Worm (Caenorhabditis elegans): ENCODE results near the gene F14B8.4.

The F14B8.4 gene

DNA sequence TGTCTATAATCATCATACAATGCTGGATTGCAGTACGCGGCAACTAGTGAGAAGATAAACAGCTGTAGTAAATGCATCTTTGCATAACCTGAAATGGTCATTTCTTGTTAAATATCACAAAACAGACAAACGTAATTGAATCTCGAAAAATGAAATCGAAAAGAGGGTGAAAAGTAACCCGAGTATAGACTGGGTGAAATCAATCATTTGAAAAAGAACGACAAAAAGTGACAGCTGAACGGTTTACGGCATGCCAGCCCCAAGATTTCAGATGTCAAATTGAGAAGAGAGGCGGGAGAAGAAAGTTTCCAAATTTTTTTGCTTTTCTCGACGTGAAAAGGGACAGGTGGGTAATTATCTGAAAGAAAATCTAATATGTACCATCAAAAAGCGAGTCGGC lies at the start of gene F14B8.4:
TSS of gene F14B8.4 (minus strand) at position 101 of the 400 bp plus-strand sequence.
- TF ChIP-seq spr-3 (GFP tag; optimal IDR thresholded peaks at IDR 0.05): no peak
- TF ChIP-seq unc-62 (GFP tag; optimal IDR thresholded peaks at IDR 0.05 in 1 of 2): peak in 1 of 2 experiments; percentile 98
- TF ChIP-seq unc-62 (tag; optimal IDR thresholded peaks at IDR 0.05): no peak

DNA sequence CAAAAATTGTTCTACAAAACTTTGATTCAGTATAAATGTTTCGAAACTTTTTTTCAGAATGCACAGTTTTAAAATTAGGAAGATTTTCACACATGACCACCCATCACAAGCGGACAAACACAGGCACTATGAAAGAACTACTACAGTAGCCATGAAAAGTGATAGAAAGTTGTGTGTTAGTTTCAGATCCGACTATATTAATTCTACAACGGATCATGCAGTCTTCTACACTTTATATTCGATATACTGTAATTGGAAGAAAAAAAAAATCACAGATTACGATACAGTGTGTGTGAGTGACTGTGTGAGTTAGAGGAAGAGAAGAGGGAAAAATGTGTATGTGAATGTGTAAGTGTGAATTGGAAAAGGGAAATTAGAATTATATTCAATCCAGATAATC lies 47.0 kb upstream of the F14B8.4 start:
- TF ChIP-seq nhr-10 (tag; optimal IDR thresholded peaks at IDR 0.05) (no peak), Y105C5A.15 (GFP tag; IDR thresholded peaks at IDR 0.05) (no peak), attf-4 (tag; optimal IDR thresholded peaks at IDR 0.05) (no peak), unc-62 (GFP tag; optimal IDR thresholded peaks at IDR 0.05 in 1 of 2) (peak in 1 of 2 experiments; percentile 96), unc-62 (tag; optimal IDR thresholded peaks at IDR 0.05) (no peak)

DNA sequence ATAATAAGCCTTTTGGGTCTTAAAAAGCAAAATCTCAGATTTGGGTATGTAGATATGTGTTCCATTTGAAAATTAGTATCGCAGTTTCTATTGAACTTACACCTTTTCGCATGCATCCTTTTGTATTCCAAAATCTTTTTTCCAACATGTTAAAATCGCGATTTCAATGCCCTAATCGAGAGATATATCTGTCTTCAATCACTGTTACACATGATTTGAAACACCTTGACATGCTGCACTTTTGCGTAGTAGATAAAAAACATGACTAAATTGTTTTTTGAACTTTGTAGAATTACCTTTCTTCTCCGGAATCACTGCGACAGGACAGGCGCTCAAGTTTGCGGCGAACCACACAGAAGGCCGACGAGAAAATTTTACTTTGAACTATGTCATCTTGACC lies 42.0 kb upstream of the F14B8.4 start:
- TF ChIP-seq hlh-30 (tag; optimal IDR thresholded peaks at IDR 0.05; ENCODE audit: insufficient read depth): peak; percentile 27
- TF ChIP-seq snpc-1.2 (GFP tag; IDR thresholded peaks at IDR 0.05): no peak

DNA sequence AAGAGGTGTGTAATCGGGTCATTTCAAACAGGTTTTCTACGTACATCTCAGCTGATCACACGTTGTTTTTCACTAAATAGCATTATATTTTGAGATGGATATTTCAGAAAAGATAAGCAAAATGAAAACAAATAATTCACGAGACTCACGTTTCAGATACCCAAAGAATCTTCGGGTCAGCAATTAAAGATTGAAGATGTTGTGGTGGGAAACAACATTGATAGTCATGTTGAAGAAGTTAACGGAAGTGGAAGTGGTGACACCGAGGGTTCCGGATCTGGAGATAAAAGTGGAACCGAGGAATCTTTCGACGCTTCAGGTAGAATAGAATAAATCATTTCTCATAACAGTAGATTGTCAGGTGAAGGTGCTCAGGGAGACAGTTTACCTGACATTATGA lies 41.0 kb upstream of the F14B8.4 start:
- TF ChIP-seq mdl-1 (tag; optimal IDR thresholded peaks at IDR 0.05): no peak
- TF ChIP-seq unc-62 (GFP tag; optimal IDR thresholded peaks at IDR 0.05 in 1 of 2): peak in 1 of 2 experiments; percentile 97
- TF ChIP-seq unc-62 (tag; optimal IDR thresholded peaks at IDR 0.05): no peak

DNA sequence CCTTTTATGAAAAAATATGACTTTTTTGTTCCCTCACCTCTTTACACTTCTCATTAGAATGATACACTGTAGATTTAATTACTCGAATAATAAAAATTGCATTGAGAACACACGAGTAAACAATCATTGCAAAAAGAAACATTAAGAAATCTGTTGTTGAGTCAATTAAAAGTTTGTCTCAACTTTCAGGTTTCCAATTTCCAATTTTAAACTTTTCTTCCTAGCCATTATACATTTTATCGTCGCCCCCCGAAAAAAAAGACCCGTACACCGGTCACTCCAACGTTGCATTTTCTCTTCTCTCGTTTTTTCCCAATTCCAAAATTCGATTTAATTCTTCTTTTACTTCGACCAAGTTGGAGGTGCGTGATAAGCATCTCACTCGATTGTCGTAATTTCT lies 40.2 kb upstream of the F14B8.4 start, which contains the start of gene C16E9.1:
TSS of gene C16E9.1 (plus strand) at position 301 of the 400 bp plus-strand sequence.
- no peak for TF ChIP-seq lin-1 (GFP tag; IDR thresholded peaks at IDR 0.05)
- TF ChIP-seq nhr-111 (GFP tag; optimal IDR thresholded peaks at IDR 0.05): no peak
- TF ChIP-seq aly-2 (tag; optimal IDR thresholded peaks at IDR 0.05): no peak

DNA sequence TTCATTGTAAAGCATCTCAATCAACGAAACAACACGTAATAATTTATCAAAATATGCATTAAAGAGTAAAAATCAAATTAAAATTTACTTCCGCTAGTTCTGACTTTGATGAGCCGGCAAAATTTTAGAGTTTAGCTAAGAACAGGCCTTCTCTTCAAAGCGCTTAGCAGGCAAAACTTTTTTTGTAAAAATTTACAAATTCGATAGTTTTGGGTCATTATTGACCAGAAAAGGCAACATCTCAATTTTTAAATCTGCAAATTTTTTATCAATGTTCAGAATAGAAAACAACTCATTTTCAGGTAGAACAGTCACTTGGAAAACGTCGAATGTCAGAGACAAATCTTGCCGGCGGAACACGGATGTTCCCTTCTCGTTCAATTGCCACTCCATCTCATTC lies 38.0 kb upstream of the F14B8.4 start:
- no peak for TF ChIP-seq dmd-9 (GFP tag; IDR thresholded peaks at IDR 0.05)
- no peak for TF ChIP-seq mep-1 (tag; optimal IDR thresholded peaks at IDR 0.05)
- no peak for TF ChIP-seq ceh-44 (GFP tag; IDR thresholded peaks at IDR 0.05)
- peak in 1 of 2 experiments; percentile 93 for TF ChIP-seq unc-62 (GFP tag; optimal IDR thresholded peaks at IDR 0.05 in 1 of 2)
- no peak for TF ChIP-seq unc-62 (tag; optimal IDR thresholded peaks at IDR 0.05)
- no peak for TF ChIP-seq mes-2 (tag; optimal IDR thresholded peaks at IDR 0.05; ENCODE audit: poor library complexity, severe bottlenecking)
- no peak for TF ChIP-seq unc-130 (GFP tag; optimal IDR thresholded peaks at IDR 0.05)
- TF ChIP-seq ceh-28 (tag; optimal IDR thresholded peaks at IDR 0.05): no peak
- no peak for TF ChIP-seq spr-1 (tag; optimal IDR thresholded peaks at IDR 0.05)
- TF ChIP-seq zag-1 (tag; optimal IDR thresholded peaks at IDR 0.05): no peak
- no peak for TF ChIP-seq vab-7 (GFP tag; IDR thresholded peaks at IDR 0.05)
- no peak for TF ChIP-seq dpl-1 (GFP tag; optimal IDR thresholded peaks at IDR 0.05)
- TF ChIP-seq aha-1 (tag): peak; percentile 8

DNA sequence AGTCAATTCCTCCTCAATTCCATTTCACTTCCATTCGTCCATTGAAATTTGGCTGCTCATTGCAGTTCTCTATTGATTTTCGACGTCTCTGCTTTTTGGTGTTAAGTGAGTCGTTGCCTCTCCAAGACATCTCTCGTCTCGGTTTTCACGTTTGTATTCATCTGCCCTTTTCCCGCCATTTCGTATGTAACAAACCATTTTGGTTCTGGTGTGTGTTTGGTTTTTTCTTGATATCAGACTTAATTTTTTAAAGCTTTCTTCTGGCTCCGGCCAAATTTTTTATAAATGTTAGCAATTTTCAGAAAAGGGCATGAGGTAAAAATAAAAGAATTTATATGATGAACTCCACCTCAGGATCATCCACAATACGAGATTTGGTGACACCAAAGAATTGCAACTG lies 35.7 kb upstream of the F14B8.4 start, which contains the start of gene C16E9.2:
TSS of gene C16E9.2 (plus strand) at position 301 of the 400 bp plus-strand sequence.
- no peak for TF ChIP-seq F26F4.8 (GFP tag; conservative IDR thresholded peaks at IDR 0.05)
- no peak for TF ChIP-seq dmd-9 (GFP tag; IDR thresholded peaks at IDR 0.05)
- no peak for TF ChIP-seq ama-1 (optimal IDR thresholded peaks at IDR 0.05)
- no peak for TF ChIP-seq hlh-11 (tag; optimal IDR thresholded peaks at IDR 0.05)
- peak in 1 of 2 experiments; percentile 35 for TF ChIP-seq unc-62 (GFP tag; optimal IDR thresholded peaks at IDR 0.05 in 1 of 2)
- TF ChIP-seq unc-62 (tag; optimal IDR thresholded peaks at IDR 0.05): no peak
- TF ChIP-seq ceh-62 (tag; optimal IDR thresholded peaks at IDR 0.05): no peak

DNA sequence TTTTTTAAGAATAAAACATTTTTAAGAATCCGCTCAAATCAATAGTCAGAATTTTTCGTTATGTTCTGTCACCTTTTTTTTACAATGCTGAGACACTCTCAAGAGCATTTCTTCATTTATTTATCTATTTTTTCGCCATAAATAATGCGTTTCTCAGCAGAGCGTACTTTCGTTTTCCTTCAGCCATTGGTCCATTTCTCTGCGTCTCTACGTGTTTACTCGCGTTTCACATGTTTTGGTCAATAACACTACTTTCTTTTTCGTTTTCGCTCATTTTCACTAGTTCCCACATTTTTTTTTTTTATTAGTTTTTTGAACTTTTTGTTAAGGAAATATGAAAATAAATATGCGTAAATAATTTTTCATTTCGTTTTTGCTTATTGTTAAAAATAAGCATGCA lies 34.7 kb upstream of the F14B8.4 start:
- TF ChIP-seq lin-13 (GFP tag; optimal IDR thresholded peaks at IDR 0.05) (no peak), hlh-11 (tag; optimal IDR thresholded peaks at IDR 0.05) (peak; percentile 40), ama-1 (optimal IDR thresholded peaks at IDR 0.05) (no peak), pha-4 (GFP tag; IDR thresholded peaks at IDR 0.05) (no peak), pha-4 (tag; optimal IDR thresholded peaks at IDR 0.05) (peak; percentile 74), rbr-2 (tag; optimal IDR thresholded peaks at IDR 0.05) (peak; percentile 9), unc-62 (GFP tag; optimal IDR thresholded peaks at IDR 0.05 in 1 of 2) (peak in 1 of 2 experiments; percentile 46), unc-62 (tag; optimal IDR thresholded peaks at IDR 0.05) (no peak), nhr-77 (tag; optimal IDR thresholded peaks at IDR 0.05) (peak; percentile 52), nhr-28 (tag; optimal IDR thresholded peaks at IDR 0.05) (peak; percentile 47), hlh-30 (tag; optimal IDR thresholded peaks at IDR 0.05; ENCODE audit: insufficient read depth) (peak; percentile 72), dve-1 (tag; optimal IDR thresholded peaks at IDR 0.05; ENCODE audit: insufficient read depth) (peak; percentile 53), daf-16 (GFP tag; optimal IDR thresholded peaks at IDR 0.05) (peak in 1 of 2 experiments; percentile 85), daf-16 (tag; optimal IDR thresholded peaks at IDR 0.05) (peak; percentile 96), lsy-2 (tag; optimal IDR thresholded peaks at IDR 0.05) (peak in 1 of 2 experiments; percentile 71), nhr-11 (tag; optimal IDR thresholded peaks at IDR 0.05) (no peak)
